Worm (Caenorhabditis elegans) whole organism, L3 larva: ENCODE data around the gene C16C8.8.
"Not testable (repeated sequence)": the region's sequence is repeated elsewhere in the genome, so short reads cannot be mapped to it uniquely, and the experiment has no call there.

ENCODE experiments used
- R02D3.7 ChIP-seq: fragments of 150-350 bp; optimal IDR thresholded peaks from 2 replicates; lab custom pipeline; 2014; ENCODE audit warnings: missing biosample characterization, missing genetic modification characterization
- ama-1 ChIP-seq: fragments of 150-350 bp; optimal IDR thresholded peaks from 2 replicates; lab custom pipeline; 2018
- ceh-16 ChIP-seq: sonication (generic microtip); optimal IDR thresholded peaks from 2 replicates; lab custom pipeline; 2017; ENCODE audit warnings: missing biosample characterization, missing genetic modification characterization
- ceh-28 ChIP-seq: fragments of 150-350 bp; optimal IDR thresholded peaks from 2 replicates; lab custom pipeline; 2014; ENCODE audit warnings: missing biosample characterization, missing genetic modification reagents, missing genetic modification characterization
- ceh-82 ChIP-seq: fragments of 150-350 bp; optimal IDR thresholded peaks from 2 replicates; lab custom pipeline; 2014; ENCODE audit warnings: missing biosample characterization, missing genetic modification characterization
- ceh-9 ChIP-seq: sonication (generic microtip); optimal IDR thresholded peaks from 2 replicates; lab custom pipeline; 2018; ENCODE audit warnings: missing biosample characterization, missing genetic modification characterization
- daf-12 ChIP-seq: fragments of 150-350 bp; optimal IDR thresholded peaks from 2 replicates; lab custom pipeline; 2014; ENCODE audit warnings: missing biosample characterization, missing genetic modification reagents, missing genetic modification characterization
- elt-1 ChIP-seq: fragments of 150-350 bp; optimal IDR thresholded peaks from 2 replicates; lab custom pipeline; 2014; ENCODE audit warnings: missing biosample characterization, missing genetic modification characterization
- elt-2 ChIP-seq: sonication (generic microtip); optimal IDR thresholded peaks from 2 replicates; lab custom pipeline; 2016; ENCODE audit warnings: missing genetic modification reagents, mild to moderate bottlenecking, missing genetic modification characterization, missing compliant biosample characterization
- elt-3 ChIP-seq, 3 experiments: fragments of 150-350 bp in 1 of 3; sonication (generic microtip) in 2 of 3; optimal IDR thresholded peaks; 2 replicates in 2 of 3; 4 replicates in 1 of 3; lab custom pipeline; 2014 to 2017; ENCODE audit warnings: missing biosample characterization in 3 of 3, missing genetic modification characterization in 3 of 3
- eor-1 ChIP-seq, 2 experiments: fragments of 150-350 bp; optimal IDR thresholded peaks; 2 replicates each; lab custom pipeline; 2014 to 2018; ENCODE audit warnings: missing biosample characterization in 2 of 2, missing genetic modification characterization in 2 of 2
- fkh-2 ChIP-seq: fragments of 150-350 bp; optimal IDR thresholded peaks from 2 replicates; lab custom pipeline; 2014; ENCODE audit warnings: missing biosample characterization, missing genetic modification reagents, missing genetic modification characterization
- fos-1 ChIP-seq: fragments of 150-350 bp; optimal IDR thresholded peaks from 2 replicates; lab custom pipeline; 2014; ENCODE audit warnings: missing biosample characterization, missing genetic modification characterization
- hmg-11 ChIP-seq: sonication (generic microtip); optimal IDR thresholded peaks from 2 replicates; lab custom pipeline; 2016; ENCODE audit warnings: missing genetic modification characterization, missing compliant biosample characterization
- lsy-12 ChIP-seq: sonication (generic microtip); optimal IDR thresholded peaks from 2 replicates; lab custom pipeline; 2016; ENCODE audit warnings: mild to moderate bottlenecking, missing genetic modification characterization, missing compliant biosample characterization
- mdl-1 ChIP-seq: fragments of 150-350 bp; optimal IDR thresholded peaks from 2 replicates; lab custom pipeline; 2014; ENCODE audit warnings: missing biosample characterization, missing genetic modification characterization
- mml-1 ChIP-seq: fragments of 150-350 bp; sonication (generic microtip); optimal IDR thresholded peaks from 3 replicates; lab custom pipeline; 2014; ENCODE audit warnings: missing biosample characterization, missing genetic modification characterization
- nhr-11 ChIP-seq: fragments of 150-350 bp; optimal IDR thresholded peaks from 2 replicates; lab custom pipeline; 2014; ENCODE audit warnings: missing biosample characterization, missing genetic modification characterization
- nhr-12 ChIP-seq: fragments of 150-350 bp; optimal IDR thresholded peaks from 2 replicates; lab custom pipeline; 2014; ENCODE audit warnings: missing biosample characterization, missing genetic modification characterization
- nhr-23 ChIP-seq: fragments of 150-350 bp; optimal IDR thresholded peaks from 2 replicates; lab custom pipeline; 2014; ENCODE audit warnings: missing biosample characterization, missing genetic modification reagents, missing genetic modification characterization
- nhr-237 ChIP-seq: fragments of 150-350 bp; optimal IDR thresholded peaks from 2 replicates; lab custom pipeline; 2014; ENCODE audit warnings: missing biosample characterization, missing genetic modification characterization
- nhr-67 ChIP-seq: fragments of 150-350 bp; optimal IDR thresholded peaks from 2 replicates; lab custom pipeline; 2014; ENCODE audit warnings: missing biosample characterization, missing genetic modification characterization
- nhr-76 ChIP-seq: fragments of 150-350 bp; sonication (generic microtip); optimal IDR thresholded peaks from 5 replicates; lab custom pipeline; 2014; ENCODE audit warnings: missing biosample characterization, missing genetic modification characterization
- nhr-77 ChIP-seq: fragments of 150-350 bp; optimal IDR thresholded peaks from 2 replicates; lab custom pipeline; 2014; ENCODE audit warnings: missing biosample characterization, missing genetic modification characterization
- pha-4 ChIP-seq: fragments of 150-350 bp; optimal IDR thresholded peaks from 2 replicates; lab custom pipeline; 2014; ENCODE audit warnings: missing biosample characterization, missing genetic modification reagents, missing genetic modification characterization
- pqm-1 ChIP-seq: fragments of 150-350 bp; optimal IDR thresholded peaks from 2 replicates; lab custom pipeline; 2017; ENCODE audit warnings: missing biosample characterization, missing genetic modification characterization, inconsistent platforms
- sea-2 ChIP-seq: fragments of 150-350 bp; sonication (generic microtip); optimal IDR thresholded peaks from 4 replicates; lab custom pipeline; 2014; ENCODE audit warnings: missing biosample characterization, missing genetic modification reagents, missing genetic modification characterization
- skn-1 ChIP-seq: fragments of 150-350 bp; optimal IDR thresholded peaks from 2 replicates; lab custom pipeline; 2014; ENCODE audit warnings: missing biosample characterization, missing genetic modification characterization
- tbx-2 ChIP-seq: sonication (generic microtip); optimal IDR thresholded peaks from 2 replicates; lab custom pipeline; 2016; ENCODE audit warnings: mild to moderate bottlenecking, missing genetic modification characterization, missing compliant biosample characterization
- zag-1 ChIP-seq: fragments of 150-350 bp; optimal IDR thresholded peaks from 2 replicates; lab custom pipeline; 2014; ENCODE audit warnings: missing biosample characterization, missing genetic modification characterization
- ztf-11 ChIP-seq: fragments of 150-350 bp; optimal IDR thresholded peaks from 2 replicates; lab custom pipeline; 2014; ENCODE audit warnings: missing biosample characterization, missing genetic modification characterization
- ztf-4 ChIP-seq: fragments of 150-350 bp; optimal IDR thresholded peaks from 2 replicates; lab custom pipeline; 2014; ENCODE audit warnings: missing biosample characterization, missing genetic modification characterization

C16C8.8 gene

DNA sequence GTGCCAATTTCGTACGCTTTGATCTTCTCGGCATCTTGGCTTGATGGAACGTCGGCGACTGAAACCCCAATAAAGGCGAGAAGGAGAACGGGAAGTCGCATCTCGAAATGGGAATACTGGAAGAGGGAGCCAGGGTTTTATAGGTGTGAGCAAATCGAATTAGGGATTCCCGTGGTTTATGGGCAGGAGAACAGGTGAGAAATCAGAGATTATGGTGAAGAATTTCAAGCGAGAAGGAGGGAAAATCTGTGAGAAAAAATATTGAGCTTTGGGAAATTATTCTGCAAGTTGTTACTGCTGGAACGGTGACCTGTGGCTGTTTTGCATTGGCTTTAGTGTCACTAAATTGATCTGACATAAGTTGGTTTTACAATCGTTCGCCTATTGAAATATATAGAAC, 10.1 kb upstream of the C16C8.8 start, which contains the start of gene Y49F6B.13:
Gene Y49F6B.13, minus strand, starts transcription at position 101 of the 400 bp plus-strand sequence.
- TF ChIP-seq eor-1 (tag; optimal IDR thresholded peaks at IDR 0.05; lab: Kevin White, UChicago) = no peak
- TF ChIP-seq elt-1 (tag; lab: Kevin White, UChicago) = no peak
- TF ChIP-seq fos-1 (tag; lab: Kevin White, UChicago) = no peak
- no peak for TF ChIP-seq nhr-11
- no peak for TF ChIP-seq ama-1 (lab: Kevin White, UChicago)
- no peak for TF ChIP-seq ceh-9 (tag; lab: Kevin White, UChicago)
- no peak for TF ChIP-seq hmg-11
- TF ChIP-seq ztf-11 (tag; lab: Kevin White, UChicago) = no peak
- no peak for TF ChIP-seq lsy-12 (tag; lab: Kevin White, UChicago)
- TF ChIP-seq daf-12 (tag; lab: Kevin White, UChicago) = no peak
- no peak for TF ChIP-seq ztf-4 (tag; lab: Kevin White, UChicago)
- no peak for TF ChIP-seq skn-1 (tag; lab: Kevin White, UChicago)
- no peak for TF ChIP-seq pqm-1 (tag; lab: Kevin White, UChicago)
- no peak for TF ChIP-seq elt-2
- TF ChIP-seq ceh-16 (tag; lab: Kevin White, UChicago) = no peak
- no peak for TF ChIP-seq ceh-28

DNA sequence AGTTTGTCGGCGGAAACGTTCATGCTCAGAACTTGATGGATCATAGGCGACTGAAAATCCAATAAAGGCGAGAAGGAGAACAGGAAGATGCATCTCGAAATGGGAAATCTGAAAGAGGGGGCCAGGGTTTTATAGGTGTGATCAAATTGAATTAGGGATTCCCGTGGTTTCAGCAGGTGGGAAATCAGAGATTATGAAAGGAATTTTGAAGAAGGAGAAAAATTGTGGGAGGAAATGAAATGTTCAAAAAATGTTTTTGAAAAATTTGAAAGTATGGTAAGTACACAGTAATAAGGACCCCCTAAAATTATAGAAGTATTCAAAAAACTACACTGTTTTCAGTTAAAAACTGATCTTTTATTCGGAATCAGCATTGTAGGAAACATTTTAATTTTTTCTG, 9.1 kb upstream of the C16C8.8 start, which contains the start of gene Y49F6B.20:
Gene Y49F6B.20, minus strand, starts transcription at position 101 of the 400 bp plus-strand sequence.
- no peak for TF ChIP-seq nhr-76 (tag; lab: Kevin White, UChicago)
- TF ChIP-seq nhr-237 (tag; lab: Kevin White, UChicago) = no peak
- no peak for TF ChIP-seq nhr-12 (tag; lab: Kevin White, UChicago)

DNA sequence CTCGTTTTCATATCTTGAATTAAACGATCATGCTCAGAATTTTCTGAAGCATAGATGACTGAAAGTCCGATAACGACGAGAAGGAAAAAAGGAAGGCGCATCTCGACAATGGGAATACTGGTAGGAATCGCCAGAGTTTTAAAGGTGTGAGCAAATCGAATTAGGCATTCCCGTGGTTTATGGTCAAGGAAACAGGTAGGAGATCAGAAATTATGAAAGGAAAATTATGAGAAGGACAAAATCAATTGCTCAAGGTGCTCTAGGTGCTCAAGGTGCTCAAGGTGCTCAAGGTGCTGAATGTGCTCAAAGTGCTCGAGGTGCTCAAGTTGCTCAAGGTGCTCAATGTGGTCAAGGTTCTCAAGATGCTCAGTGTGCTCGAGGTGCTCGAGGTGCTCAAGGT, 3.1 kb upstream of the C16C8.8 start, which contains the start of gene C16C8.10:
Gene C16C8.10, minus strand, starts transcription at position 101 of the 400 bp plus-strand sequence.
- not testable (repeated sequence) for TF ChIP-seq sea-2 (GFP tag; lab: Kevin White, UChicago); elt-3 (tag; optimal IDR thresholded peaks at IDR 0.05; lab: Kevin White, UChicago); pha-4

DNA sequence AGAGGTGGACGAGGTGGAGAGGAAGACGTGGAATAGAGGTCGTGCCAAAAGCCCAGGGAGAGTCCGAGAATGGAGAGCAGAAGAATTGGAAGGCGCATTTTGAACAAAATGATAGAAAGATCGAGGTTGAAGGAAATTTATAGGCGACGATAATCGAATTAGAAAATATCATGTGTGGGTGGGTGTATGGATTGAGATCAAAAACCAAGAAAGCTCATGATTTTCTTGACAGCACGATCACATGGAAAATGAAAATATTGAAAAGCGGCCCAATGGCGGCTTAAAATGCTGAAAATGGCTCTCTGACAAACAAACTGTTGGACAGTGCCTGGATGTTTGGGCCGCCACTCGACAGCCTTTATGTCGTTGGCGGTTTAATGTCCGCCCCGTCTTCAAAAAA, 1.6 kb upstream of the C16C8.8 start, which contains the start of gene C16C8.9:
Gene C16C8.9, minus strand, starts transcription at position 101 of the 400 bp plus-strand sequence.
- no peak for TF ChIP-seq elt-3 (tag; optimal IDR thresholded peaks at IDR 0.05; lab: Kevin White, UChicago)
- TF ChIP-seq nhr-23 (tag; lab: Kevin White, UChicago) = no peak
- TF ChIP-seq hmg-11 = no peak

DNA sequence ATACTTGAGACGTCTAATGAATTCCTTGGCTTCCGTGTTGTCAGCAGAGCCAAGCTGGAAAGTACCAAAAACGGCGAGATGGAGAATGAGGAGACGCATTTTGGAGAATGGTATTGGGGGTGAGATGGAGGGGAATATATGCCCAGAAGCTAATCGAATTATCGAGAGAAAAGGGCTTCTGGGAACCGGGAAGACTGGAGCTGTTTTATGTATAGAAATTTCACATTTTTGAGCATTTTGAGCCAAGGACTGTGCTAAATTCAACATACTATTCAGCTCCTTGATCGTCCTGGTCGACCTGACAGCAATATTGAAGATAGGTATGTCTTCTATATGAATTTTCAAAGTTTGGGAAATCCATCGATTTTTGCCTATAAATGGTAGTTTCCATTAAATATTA, 1.4 kb downstream of the C16C8.8 start, which contains the start of gene C16C8.7:
Gene C16C8.7, minus strand, starts transcription at position 101 of the 400 bp plus-strand sequence.
- no peak for TF ChIP-seq nhr-12 (tag; lab: Kevin White, UChicago)
- TF ChIP-seq zag-1 = no peak
- no peak for TF ChIP-seq ztf-4 (tag; lab: Kevin White, UChicago)
- TF ChIP-seq eor-1 (tag; optimal IDR thresholded peaks at IDR 0.05; lab: Kevin White, UChicago) = no peak

DNA sequence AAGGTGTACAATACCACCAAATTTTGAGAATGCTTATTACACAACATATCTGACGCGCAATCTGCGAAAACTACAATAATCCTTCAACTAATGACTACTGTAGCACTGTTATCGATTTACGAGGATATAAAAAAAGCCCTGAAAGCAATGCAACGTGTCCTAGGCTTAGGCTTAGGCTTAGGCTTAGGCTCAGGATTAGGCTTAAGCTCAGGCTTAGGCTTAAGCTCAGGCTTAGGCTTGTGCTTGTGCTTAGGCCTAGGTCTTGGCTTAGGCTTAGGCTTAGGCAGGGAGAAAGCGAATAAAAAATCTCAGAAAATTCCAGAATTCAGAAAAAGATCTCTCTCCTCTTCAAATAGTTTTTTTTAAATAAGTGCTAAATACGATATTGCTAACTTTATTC, 2.3 kb downstream of the C16C8.8 start:
- TF ChIP-seq ztf-11 (tag; lab: Kevin White, UChicago) = no peak
- TF ChIP-seq ceh-82 (tag; lab: Kevin White, UChicago) = no peak
- no peak for TF ChIP-seq eor-1 (tag; optimal IDR thresholded peaks at IDR 0.05; lab: Kevin White, UChicago)
- TF ChIP-seq nhr-67 (tag; lab: Kevin White, UChicago) = no peak
- TF ChIP-seq nhr-77 (tag; lab: Kevin White, UChicago) = no peak
- TF ChIP-seq nhr-12 (tag; lab: Kevin White, UChicago) = no peak
- TF ChIP-seq fkh-2 (tag; lab: Kevin White, UChicago) = no peak
- TF ChIP-seq daf-12 (tag; lab: Kevin White, UChicago) = no peak
- TF ChIP-seq skn-1 (tag; lab: Kevin White, UChicago) = no peak
- no peak for TF ChIP-seq lsy-12 (tag; lab: Kevin White, UChicago)
- TF ChIP-seq R02D3.7 (tag; lab: Kevin White, UChicago) = no peak
- no peak for TF ChIP-seq mml-1 (tag; lab: Kevin White, UChicago)
- no peak for TF ChIP-seq nhr-11
- no peak for TF ChIP-seq mdl-1 (tag; lab: Kevin White, UChicago)
- no peak for TF ChIP-seq tbx-2 (tag; lab: Kevin White, UChicago)
